Fruit fly (Drosophila melanogaster) whole organism, wandering third instar larva: ENCODE measurements around the gene CG13407.

Experiments
- Abd-B ChIP-seq: fragments of >200 bp; optimal IDR thresholded peaks from 2 replicates; lab custom pipeline; 2017; ENCODE audit warnings: missing biosample characterization, missing genetic modification characterization
- CG32264 ChIP-seq: fragments of 200-800 bp; sonication (Bioruptor generic); optimal IDR thresholded peaks from 2 replicates; lab custom pipeline; 2016; ENCODE audit warnings: missing biosample characterization, missing genetic modification characterization
- CG9705 ChIP-seq: fragments of 200-800 bp; sonication (Bioruptor generic); optimal IDR thresholded peaks from 2 replicates; lab custom pipeline; 2018; ENCODE audit warnings: missing biosample characterization, mild to moderate bottlenecking, missing genetic modification characterization
- CrebA ChIP-seq: fragments of 200-800 bp; sonication (Bioruptor generic); optimal IDR thresholded peaks from 2 replicates; lab custom pipeline; 2016; ENCODE audit warnings: missing biosample characterization, mild to moderate bottlenecking, missing genetic modification characterization, borderline replicate concordance
- Dfd ChIP-seq: fragments of >200 bp; optimal IDR thresholded peaks from 2 replicates; lab custom pipeline; 2017; ENCODE audit warnings: missing biosample characterization, missing genetic modification characterization
- Dif ChIP-seq: fragments of 200-275, 200-300 bp; sonication (Bioruptor generic); optimal IDR thresholded peaks from 2 replicates; lab custom pipeline; 2018; ENCODE audit warnings: missing biosample characterization, missing genetic modification characterization; ENCODE audit not compliant: partially characterized antibody
- GATAd ChIP-seq: sonication (Bioruptor generic); optimal IDR thresholded peaks from 2 replicates; lab custom pipeline; 2016; ENCODE audit warnings: missing biosample characterization, missing genetic modification characterization
- HLH106 ChIP-seq: fragments of 200-800 bp; optimal IDR thresholded peaks from 3 replicates; lab custom pipeline; 2019; ENCODE audit warnings: missing biosample characterization, mild to moderate bottlenecking, missing genetic modification characterization, moderate library complexity
- Hnf4 ChIP-seq: fragments of 200-800 bp; sonication (Bioruptor generic); optimal IDR thresholded peaks from 2 replicates; lab custom pipeline; 2016; ENCODE audit warnings: missing biosample characterization, mild to moderate bottlenecking, missing genetic modification characterization
- Hr78 ChIP-seq: fragments of >200 bp; optimal IDR thresholded peaks from 2 replicates; lab custom pipeline; 2017; ENCODE audit warnings: missing biosample characterization, missing genetic modification characterization
- Hr83 ChIP-seq: fragments of 200-300 bp; sonication (Bioruptor generic); optimal IDR thresholded peaks from 2 replicates; lab custom pipeline; 2016; ENCODE audit warnings: missing biosample characterization, mild to moderate bottlenecking, missing genetic modification characterization, moderate library complexity; ENCODE audit not compliant: poor library complexity, severe bottlenecking
- Jra ChIP-seq: sonication (Bioruptor generic); optimal IDR thresholded peaks from 2 replicates; lab custom pipeline; 2016; ENCODE audit warnings: missing biosample characterization, missing genetic modification characterization
- Mio ChIP-seq: sonication (Bioruptor generic); optimal IDR thresholded peaks from 2 replicates; lab custom pipeline; 2016; ENCODE audit warnings: missing biosample characterization, missing genetic modification characterization
- Myc ChIP-seq: fragments of >200 bp; optimal IDR thresholded peaks from 2 replicates; lab custom pipeline; 2017
- N ChIP-seq: fragments of >200 bp; optimal IDR thresholded peaks from 2 replicates; lab custom pipeline; 2018; ENCODE audit warnings: missing biosample characterization, missing external identifiers, missing genetic modification characterization
- OdsH ChIP-seq: fragments of 200-800 bp; sonication (Bioruptor generic); optimal IDR thresholded peaks from 2 replicates; lab custom pipeline; 2016; ENCODE audit warnings: missing biosample characterization, mild to moderate bottlenecking, missing genetic modification characterization
- Rel ChIP-seq, 2 experiments: fragments of 200-800 bp; sonication (Bioruptor generic) in 1 of 2; optimal IDR thresholded peaks; 2 replicates in 1 of 2; 3 replicates in 1 of 2; lab custom pipeline; 2016 to 2019; ENCODE audit warnings: mild to moderate bottlenecking in 2 of 2, missing biosample characterization in 2 of 2, missing genetic modification characterization in 2 of 2, moderate library complexity in 1 of 2
- Sp1 ChIP-seq: fragments of 200-800 bp; sonication (Bioruptor generic); optimal IDR thresholded peaks from 3 replicates; lab custom pipeline; 2019; ENCODE audit warnings: missing biosample characterization, mild to moderate bottlenecking, missing genetic modification characterization, moderate library complexity
- Vsx2 ChIP-seq: fragments of 200-300, 225-300 bp; sonication (Bioruptor generic); optimal IDR thresholded peaks from 2 replicates; lab custom pipeline; 2018; ENCODE audit warnings: missing biosample characterization, missing genetic modification characterization; ENCODE audit not compliant: partially characterized antibody
- br ChIP-seq: fragments of 200-800 bp; sonication (Bioruptor generic); optimal IDR thresholded peaks from 2 replicates; lab custom pipeline; 2016; ENCODE audit warnings: missing biosample characterization, missing genetic modification characterization
- brk ChIP-seq: fragments of 200-800 bp; sonication (Bioruptor generic); optimal IDR thresholded peaks from 2 replicates; lab custom pipeline; 2016; ENCODE audit warnings: missing biosample characterization, mild to moderate bottlenecking, missing genetic modification characterization
- dl ChIP-seq, 2 experiments: fragments of 175-275, 200-275 bp in 1 of 2; fragments of 200-275 bp in 1 of 2; sonication (Bioruptor generic); optimal IDR thresholded peaks; lab custom pipeline; 2018; ENCODE audit warnings: mild to moderate bottlenecking in 2 of 2, missing biosample characterization in 2 of 2, missing genetic modification characterization in 2 of 2, moderate library complexity in 2 of 2; ENCODE audit not compliant: partially characterized antibody in 2 of 2, insufficient read depth in 1 of 2
- dmrt93B ChIP-seq: fragments of 200-800 bp; sonication (Bioruptor generic); optimal IDR thresholded peaks from 2 replicates; lab custom pipeline; 2018; ENCODE audit warnings: missing biosample characterization, mild to moderate bottlenecking, missing genetic modification characterization
- dsf ChIP-seq: sonication (Bioruptor generic); optimal IDR thresholded peaks from 2 replicates; lab custom pipeline; 2016; ENCODE audit warnings: missing biosample characterization, missing genetic modification characterization, borderline replicate concordance
- ey ChIP-seq: fragments of 200-800 bp; sonication (Bioruptor generic); optimal IDR thresholded peaks from 2 replicates; lab custom pipeline; 2016; ENCODE audit warnings: missing biosample characterization, missing genetic modification characterization
- foxo ChIP-seq, 2 experiments: fragments of 200-800 bp; sonication (Bioruptor generic); optimal IDR thresholded peaks; 2 replicates in 1 of 2; 3 replicates in 1 of 2; lab custom pipeline; 2016 to 2017; ENCODE audit warnings: missing biosample characterization in 2 of 2, missing genetic modification characterization in 2 of 2
- fru ChIP-seq: fragments of 200-800 bp; sonication (Bioruptor generic); optimal IDR thresholded peaks from 3 replicates; lab custom pipeline; 2016; ENCODE audit warnings: missing biosample characterization, mild to moderate bottlenecking, missing genetic modification characterization
- h ChIP-seq: fragments of 200-800 bp; sonication (Bioruptor generic); optimal IDR thresholded peaks from 3 replicates; lab custom pipeline; 2016; ENCODE audit warnings: missing biosample characterization, mild to moderate bottlenecking, missing genetic modification characterization
- jim ChIP-seq: fragments of 175-275, 200-325 bp; sonication (Bioruptor generic); optimal IDR thresholded peaks from 2 replicates; lab custom pipeline; 2016; ENCODE audit warnings: missing biosample characterization, mild to moderate bottlenecking, missing genetic modification characterization
- lola ChIP-seq: fragments of >200 bp; optimal IDR thresholded peaks from 2 replicates; lab custom pipeline; 2017; ENCODE audit warnings: missing biosample characterization, missing genetic modification characterization
- pan ChIP-seq: fragments of >200 bp; optimal IDR thresholded peaks from 2 replicates; lab custom pipeline; 2017
- psq ChIP-seq: fragments of 200-800 bp; sonication (Bioruptor generic); optimal IDR thresholded peaks from 3 replicates; lab custom pipeline; 2017; ENCODE audit warnings: missing biosample characterization, mild to moderate bottlenecking, missing genetic modification characterization, moderate library complexity
- rgr ChIP-seq: fragments of 200-800 bp; sonication (Bioruptor generic); optimal IDR thresholded peaks from 3 replicates; lab custom pipeline; 2016; ENCODE audit warnings: missing biosample characterization, mild to moderate bottlenecking, missing genetic modification characterization
- sage ChIP-seq: fragments of 200-800 bp; sonication (Bioruptor generic); optimal IDR thresholded peaks from 2 replicates; lab custom pipeline; 2016; ENCODE audit warnings: missing biosample characterization, mild to moderate bottlenecking, missing genetic modification characterization
- sv ChIP-seq: fragments of 200-800 bp; sonication (Bioruptor generic); optimal IDR thresholded peaks from 3 replicates; lab custom pipeline; 2016; ENCODE audit warnings: missing biosample characterization, missing genetic modification characterization
- tai ChIP-seq: sonication (Bioruptor generic); optimal IDR thresholded peaks from 2 replicates; lab custom pipeline; 2016; ENCODE audit warnings: missing biosample characterization, missing genetic modification characterization
- usp ChIP-seq: fragments of >200 bp; optimal IDR thresholded peaks from 2 replicates; lab custom pipeline; 2017; ENCODE audit warnings: missing biosample characterization, missing genetic modification characterization
- woc ChIP-seq: sonication (Bioruptor generic); optimal IDR thresholded peaks from 2 replicates; lab custom pipeline; 2016; ENCODE audit warnings: missing biosample characterization, mild to moderate bottlenecking, missing genetic modification characterization

Gene CG13407

DNA sequence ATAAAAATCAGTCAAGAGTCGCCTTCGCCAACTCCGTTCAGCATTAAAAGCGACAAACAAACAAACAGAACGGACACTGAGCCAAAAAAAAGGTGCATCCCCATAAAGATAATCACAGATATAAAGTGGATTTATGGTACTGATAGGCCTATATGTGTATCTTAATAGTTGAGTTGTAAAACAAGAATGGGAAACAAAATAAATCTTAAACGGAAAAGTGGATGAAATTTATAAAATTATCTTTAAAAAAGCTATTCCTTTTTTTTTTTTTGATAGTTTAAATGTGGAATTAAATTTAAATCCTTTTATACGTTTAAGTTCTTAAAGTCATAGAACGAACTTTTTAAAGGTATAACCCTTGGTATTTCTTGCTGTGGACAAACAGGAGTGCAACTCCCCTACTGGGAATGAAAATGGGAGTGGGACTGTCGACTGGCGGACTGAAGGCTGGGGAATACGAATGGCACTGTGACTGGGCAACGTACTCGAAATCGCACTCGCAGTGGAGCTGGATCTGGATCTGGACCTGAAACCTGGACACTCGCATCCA, 33.8 kb downstream of the CG13407 start:
- TF ChIP-seq h (peak; percentile 6), foxo (GFP tag; optimal IDR thresholded peaks at IDR 0.05; lab: Kevin White, UChicago) (peak in 1 of 2 experiments; percentile 10), Hr78 (GFP tag; lab: Kevin White, UChicago) (no peak)
- TF ChIP-seq, all 38 proteins: peak for 2

- TF ChIP-seq brk (GFP tag; lab: Kevin White, UChicago) (no peak), dmrt93B (GFP tag; lab: Kevin White, UChicago) (peak; percentile 41), sv (GFP tag; lab: Kevin White, UChicago) (peak; percentile 20), CrebA (GFP tag; lab: Kevin White, UChicago) (peak; percentile 19), dl (GFP tag; optimal IDR thresholded peaks at IDR 0.05; lab: Kevin White, UChicago; ENCODE audit: insufficient read depth in 1 of 2, partially characterized antibody in 2 of 2) (no peak), Abd-B (GFP tag; lab: Kevin White, UChicago) (no peak), lola (GFP tag; lab: Kevin White, UChicago) (no peak), GATAd (GFP tag; lab: Kevin White, UChicago) (no peak), Rel (GFP tag; optimal IDR thresholded peaks at IDR 0.05; lab: Kevin White, UChicago) (peak; percentile 30), Rel (tag; optimal IDR thresholded peaks at IDR 0.05; lab: Kevin White, UChicago) (no peak), CG32264 (GFP tag; lab: Kevin White, UChicago) (peak; percentile 19), pan (no peak), fru (GFP tag; lab: Kevin White, UChicago) (peak; percentile 63), sage (GFP tag; lab: Kevin White, UChicago) (peak; percentile 51), h (peak; percentile 66), woc (peak; percentile 46), tai (GFP tag; lab: Kevin White, UChicago) (no peak), CG9705 (GFP tag; lab: Kevin White, UChicago) (no peak), Jra (GFP tag; lab: Kevin White, UChicago) (peak; percentile 3), rgr (GFP tag; lab: Kevin White, UChicago) (peak; percentile 70), usp (GFP tag; lab: Kevin White, UChicago) (no peak), foxo (GFP tag; optimal IDR thresholded peaks at IDR 0.05; lab: Kevin White, UChicago) (peak in 1 of 2 experiments; percentile 75), Mio (GFP tag; lab: Kevin White, UChicago) (no peak), N (GFP tag; lab: Kevin White, UChicago) (no peak), Hnf4 (peak; percentile 62), ey (GFP tag; lab: Kevin White, UChicago) (peak; percentile 72), OdsH (GFP tag; lab: Kevin White, UChicago) (peak; percentile 51), Hr83 (no peak), Dfd (GFP tag; lab: Kevin White, UChicago) (no peak), jim (GFP tag; lab: Kevin White, UChicago) (no peak), Vsx2 (GFP tag; lab: Kevin White, UChicago) (no peak), br (GFP tag; lab: Kevin White, UChicago) (peak; percentile 64), psq (GFP tag; lab: Kevin White, UChicago) (peak; percentile 46), Myc (no peak), Dif (GFP tag; lab: Kevin White, UChicago) (no peak), HLH106 (tag; lab: Kevin White, UChicago) (peak; percentile 62), Sp1 (GFP tag; lab: Kevin White, UChicago) (peak; percentile 50), dsf (GFP tag; lab: Kevin White, UChicago) (no peak), Hr78 (GFP tag; lab: Kevin White, UChicago) (no peak)
- TF ChIP-seq, all 38 proteins: peak for 19
Measured at dm6 chr3R:22139113-22139512, 35.9 kb downstream of the CG13407 start.
